Fruit fly (Drosophila melanogaster) whole organism: ENCODE measurements around the gene Acsf3.

ENCODE experiments used
- EcR ChIP-seq, 2 experiments: fragments of >200 bp; optimal IDR thresholded peaks; 2 replicates each; lab custom pipeline; 2017; ENCODE audit warnings: missing biosample characterization in 2 of 2, missing genetic modification characterization in 2 of 2, missing genetic modification reagents in 2 of 2
- pan ChIP-seq: fragments of >200 bp; optimal IDR thresholded peaks from 2 replicates; lab custom pipeline; 2017

DNA sequence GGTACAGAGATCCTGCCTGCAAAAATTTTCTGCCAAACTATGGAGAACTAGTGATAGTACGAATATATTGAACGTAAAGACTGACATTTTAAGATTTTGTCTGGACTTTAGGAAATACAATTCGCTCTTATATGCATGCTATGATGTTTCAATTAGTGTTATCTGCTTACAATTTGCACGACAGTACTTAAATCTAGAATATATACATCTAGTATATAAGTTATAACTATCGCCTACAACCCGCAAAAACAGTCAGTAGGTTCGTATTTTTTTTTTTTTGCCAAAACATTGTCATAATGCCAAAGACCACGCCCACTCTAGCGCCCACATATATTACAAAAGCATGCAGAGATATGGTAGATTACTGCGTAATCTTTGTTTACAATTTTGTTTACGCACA is 3.2 kb downstream of the Acsf3 start, which contains the start of gene CG42780:
- TF ChIP-seq pan: no peak
- no peak for TF ChIP-seq EcR (GFP tag; optimal IDR thresholded peaks at IDR 0.05; lab: Kevin White, UChicago)
